Fruit fly (Drosophila melanogaster): ENCODE data around the gene CG6040.

Gene CG6040

DNA sequence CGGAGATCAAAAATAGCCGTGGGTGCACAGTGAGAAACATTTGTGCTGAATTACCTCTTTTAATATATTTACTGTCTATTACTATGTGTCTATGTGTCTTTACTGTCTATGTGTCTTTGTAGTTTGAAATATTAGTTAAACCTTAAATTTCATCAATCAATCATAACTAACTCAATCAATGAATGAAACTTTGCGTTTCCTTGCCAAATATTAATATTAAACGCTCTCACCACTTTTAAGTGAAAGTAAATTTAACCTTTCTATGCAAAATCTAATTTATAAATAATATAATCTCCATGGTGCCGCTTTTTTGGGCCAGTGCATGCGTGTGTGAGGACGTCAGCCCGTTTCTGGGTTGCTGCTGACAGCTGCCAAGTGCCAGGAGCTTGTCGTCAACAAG is 84.5 kb downstream of the CG6040 start:
- TF ChIP-seq Hr96 (GFP tag; optimal IDR thresholded peaks at IDR 0.05): no peak
- TF ChIP-seq CG5204 (GFP tag; optimal IDR thresholded peaks at IDR 0.05): peak; percentile 18

Data from whole organism, adult.